Worm (Caenorhabditis elegans) whole organism, L4 larva: ENCODE data around the gene spd-3.

Experiments
- D1046.2 ChIP-seq: fragments of 200-800 bp; sonication (Bioruptor generic); IDR thresholded peaks from 2 replicates; pipeline ENCODE4 v1.3.6; 2022; ENCODE audit warnings: missing genetic modification characterization, missing compliant biosample characterization
- F37D6.2 ChIP-seq: sonication (generic microtip); optimal IDR thresholded peaks from 2 replicates; lab custom pipeline; 2016; ENCODE audit warnings: mild to moderate bottlenecking, missing genetic modification characterization, missing compliant biosample characterization
- F44E2.7 ChIP-seq: fragments of 200-800 bp; sonication (Bioruptor generic); IDR thresholded peaks from 2 replicates; pipeline ENCODE4 v2.1.2; 2022; ENCODE audit warnings: missing genetic modification characterization, missing compliant biosample characterization
- R02D3.7 ChIP-seq: fragments of 150-350 bp; sonication (generic microtip); optimal IDR thresholded peaks from 3 replicates; lab custom pipeline; 2014; ENCODE audit warnings: missing biosample characterization, missing genetic modification characterization
- Y105C5A.15 ChIP-seq: fragments of 200-800 bp; sonication (Bioruptor generic); IDR thresholded peaks from 2 replicates; pipeline ENCODE4 v1.3.6; 2022; ENCODE audit warnings: missing genetic modification characterization, missing compliant biosample characterization
- Y5F2A.4 ChIP-seq: fragments of 200-800 bp; sonication (Bioruptor generic); optimal IDR thresholded peaks from 2 replicates; lab custom pipeline; 2018; ENCODE audit warnings: mild to moderate bottlenecking, missing genetic modification characterization, missing compliant biosample characterization
- Y75B8A.6 ChIP-seq: fragments of 200-800 bp; sonication (Bioruptor generic); IDR thresholded peaks from 2 replicates; pipeline ENCODE4 v1.3.6; 2022; ENCODE audit warnings: missing genetic modification reagents, missing genetic modification characterization, missing compliant biosample characterization
- ZK546.5 ChIP-seq, 2 experiments: sonication (generic microtip); optimal IDR thresholded peaks; 2 replicates each; lab custom pipeline; 2017; ENCODE audit warnings: missing biosample characterization in 2 of 2, missing genetic modification characterization in 2 of 2
- aly-2 ChIP-seq: sonication (generic microtip); optimal IDR thresholded peaks from 2 replicates; lab custom pipeline; 2018; ENCODE audit warnings: missing biosample characterization, missing genetic modification characterization
- ama-1 ChIP-seq: fragments of 150-350 bp; optimal IDR thresholded peaks from 2 replicates; lab custom pipeline; 2014; ENCODE audit warnings: inconsistent platforms, mixed read lengths
- ceh-20 ChIP-seq: fragments of 200-800 bp; sonication (Bioruptor generic); IDR thresholded peaks from 2 replicates; pipeline ENCODE4 v1.3.6; 2022; ENCODE audit warnings: missing genetic modification reagents, missing genetic modification characterization, missing compliant biosample characterization
- ceh-32 ChIP-seq: sonication (generic microtip); optimal IDR thresholded peaks from 2 replicates; lab custom pipeline; 2016; ENCODE audit warnings: mild to moderate bottlenecking, missing genetic modification characterization, missing compliant biosample characterization; ENCODE audit not compliant: poor library complexity
- cey-2 ChIP-seq: sonication (generic microtip); optimal IDR thresholded peaks from 3 replicates; lab custom pipeline; 2017; ENCODE audit warnings: missing genetic modification characterization, mild to moderate bottlenecking, missing compliant biosample characterization, antibody characterized with exemption, borderline replicate concordance; ENCODE audit not compliant: insufficient read depth
- daf-12 ChIP-seq: fragments of 150-350 bp; optimal IDR thresholded peaks from 2 replicates; lab custom pipeline; 2014; ENCODE audit warnings: missing biosample characterization, missing genetic modification reagents, missing genetic modification characterization
- daf-19 ChIP-seq: fragments of 200-800 bp; sonication (Bioruptor generic); conservative IDR thresholded peaks from 2 replicates; pipeline ENCODE4 v1.3.6; 2022; ENCODE audit warnings: missing genetic modification characterization, missing compliant biosample characterization
- dmd-6 ChIP-seq: fragments of 200-800 bp; sonication (Bioruptor generic); IDR thresholded peaks from 2 replicates; pipeline ENCODE4 v1.3.6; 2022; ENCODE audit warnings: missing genetic modification reagents, missing genetic modification characterization, missing compliant biosample characterization
- dmd-8 ChIP-seq: fragments of 200-800 bp; sonication (Bioruptor generic); IDR thresholded peaks from 2 replicates; pipeline ENCODE4 v1.3.6; 2022; ENCODE audit warnings: missing genetic modification characterization, missing compliant biosample characterization
- dpl-1 ChIP-seq: fragments of 150-350 bp; optimal IDR thresholded peaks from 2 replicates; lab custom pipeline; 2014; ENCODE audit warnings: missing biosample characterization, missing genetic modification reagents, missing genetic modification characterization
- dve-1 ChIP-seq: sonication (generic microtip); optimal IDR thresholded peaks from 2 replicates; lab custom pipeline; 2017; ENCODE audit warnings: antibody characterized with exemption, mild to moderate bottlenecking, missing genetic modification characterization, missing compliant biosample characterization; ENCODE audit not compliant: insufficient read depth
- fkh-10 ChIP-seq: fragments of 150-350 bp; optimal IDR thresholded peaks from 2 replicates; lab custom pipeline; 2014; ENCODE audit warnings: missing biosample characterization, missing genetic modification reagents, missing genetic modification characterization
- hlh-11 ChIP-seq: fragments of 200-800 bp; sonication (Bioruptor generic); optimal IDR thresholded peaks from 2 replicates; lab custom pipeline; 2018; ENCODE audit warnings: mild to moderate bottlenecking, missing genetic modification characterization, missing compliant biosample characterization
- hmg-1.1 ChIP-seq: fragments of 200-800 bp; sonication (Bioruptor generic); IDR thresholded peaks from 2 replicates; pipeline ENCODE4 v1.3.6; 2022; ENCODE audit warnings: missing genetic modification reagents, missing genetic modification characterization, missing compliant biosample characterization
- lin-13 ChIP-seq: fragments of 150-350 bp; optimal IDR thresholded peaks from 2 replicates; lab custom pipeline; 2014; ENCODE audit warnings: missing biosample characterization, missing genetic modification reagents, missing genetic modification characterization
- lin-29 ChIP-seq: fragments of 200-800 bp; sonication (Bioruptor generic); IDR thresholded peaks from 2 replicates; pipeline ENCODE4 v1.3.6; 2022; ENCODE audit warnings: missing genetic modification reagents, missing genetic modification characterization, missing compliant biosample characterization
- lin-38 ChIP-seq: fragments of 200-800 bp; sonication (Bioruptor generic); IDR thresholded peaks from 2 replicates; pipeline ENCODE4 v1.3.6; 2022; ENCODE audit warnings: missing genetic modification reagents, missing genetic modification characterization, missing compliant biosample characterization
- lsy-2 ChIP-seq, 2 experiments: fragments of 150-350 bp in 1 of 2; sonication (generic microtip) in 1 of 2; optimal IDR thresholded peaks; 2 replicates each; lab custom pipeline; 2014 to 2017; ENCODE audit warnings: missing biosample characterization in 2 of 2, missing genetic modification characterization in 2 of 2
- mdl-1 ChIP-seq, 2 experiments: fragments of 150-350 bp in 1 of 2; sonication (generic microtip) in 1 of 2; optimal IDR thresholded peaks; 2 replicates each; lab custom pipeline; 2014 to 2017; ENCODE audit warnings: missing biosample characterization in 2 of 2, missing genetic modification characterization in 2 of 2
- mdt-29 ChIP-seq: fragments of 200-800 bp; sonication (Bioruptor generic); IDR thresholded peaks from 2 replicates; pipeline ENCODE4 v1.3.6; 2022; ENCODE audit warnings: missing genetic modification reagents, missing genetic modification characterization, missing compliant biosample characterization
- mxl-2 ChIP-seq: fragments of 200-800 bp; sonication (Bioruptor generic); conservative IDR thresholded peaks from 2 replicates; pipeline ENCODE4 v1.3.6; 2022; ENCODE audit warnings: missing genetic modification reagents, missing genetic modification characterization, missing compliant biosample characterization
- nhr-11 ChIP-seq: fragments of 150-350 bp; optimal IDR thresholded peaks from 2 replicates; lab custom pipeline; 2014; ENCODE audit warnings: missing biosample characterization, missing genetic modification characterization
- nhr-111 ChIP-seq: fragments of 200-800 bp; sonication (Bioruptor generic); optimal IDR thresholded peaks from 2 replicates; lab custom pipeline; 2018; ENCODE audit warnings: mild to moderate bottlenecking, missing genetic modification characterization, missing compliant biosample characterization
- nhr-28 ChIP-seq: fragments of 150-350 bp; optimal IDR thresholded peaks from 2 replicates; lab custom pipeline; 2014; ENCODE audit warnings: missing biosample characterization, missing genetic modification characterization
- nhr-41 ChIP-seq: fragments of 200-800 bp; sonication (Bioruptor generic); IDR thresholded peaks from 2 replicates; pipeline ENCODE4 v1.3.6; 2022; ENCODE audit warnings: missing genetic modification reagents, missing genetic modification characterization, missing compliant biosample characterization
- nhr-6 ChIP-seq: fragments of 150-350 bp; optimal IDR thresholded peaks from 2 replicates; lab custom pipeline; 2014; ENCODE audit warnings: missing biosample characterization, missing genetic modification characterization
- nhr-76 ChIP-seq: fragments of 150-350 bp; optimal IDR thresholded peaks from 2 replicates; lab custom pipeline; 2014; ENCODE audit warnings: missing biosample characterization, missing genetic modification characterization
- nhr-77 ChIP-seq: fragments of 150-350 bp; optimal IDR thresholded peaks from 2 replicates; lab custom pipeline; 2014; ENCODE audit warnings: missing biosample characterization, missing genetic modification characterization
- php-3 ChIP-seq: fragments of 200-800 bp; sonication (Bioruptor generic); IDR thresholded peaks from 2 replicates; pipeline ENCODE4 v1.3.6; 2022; ENCODE audit warnings: missing genetic modification reagents, missing genetic modification characterization, missing compliant biosample characterization
- pqm-1 ChIP-seq: sonication (generic microtip); optimal IDR thresholded peaks from 2 replicates; lab custom pipeline; 2017; ENCODE audit warnings: missing biosample characterization, missing genetic modification characterization
- rbr-2 ChIP-seq: sonication (generic microtip); optimal IDR thresholded peaks from 2 replicates; lab custom pipeline; 2016; ENCODE audit warnings: missing genotype, missing genetic modification characterization, missing compliant biosample characterization
- saeg-2 ChIP-seq: fragments of 200-800 bp; sonication (Bioruptor generic); IDR thresholded peaks from 2 replicates; pipeline ENCODE4 v1.3.6; 2022; ENCODE audit warnings: missing genetic modification reagents, missing genetic modification characterization, missing compliant biosample characterization
- set-16 ChIP-seq: fragments of 200-800 bp; sonication (Bioruptor generic); IDR thresholded peaks from 2 replicates; pipeline ENCODE4 v1.3.6; 2022; ENCODE audit warnings: missing genetic modification reagents, missing genetic modification characterization, missing compliant biosample characterization
- skn-1 ChIP-seq: fragments of 150-350 bp; optimal IDR thresholded peaks from 2 replicates; lab custom pipeline; 2014; ENCODE audit warnings: missing biosample characterization, missing genetic modification characterization
- snpc-1.2 ChIP-seq: fragments of 200-800 bp; sonication (Bioruptor generic); IDR thresholded peaks from 2 replicates; pipeline ENCODE4 v1.3.6; 2022; ENCODE audit warnings: missing genetic modification reagents, missing genetic modification characterization, missing compliant biosample characterization
- spr-1 ChIP-seq: sonication (generic microtip); optimal IDR thresholded peaks from 2 replicates; lab custom pipeline; 2016; ENCODE audit warnings: mild to moderate bottlenecking, missing genetic modification characterization, missing compliant biosample characterization
- tra-1 ChIP-seq: fragments of 200-800 bp; sonication (Bioruptor generic); IDR thresholded peaks from 2 replicates; pipeline ENCODE4 v1.3.6; 2022; ENCODE audit warnings: missing genetic modification reagents, missing genetic modification characterization, missing compliant biosample characterization
- unc-130 ChIP-seq: sonication (generic microtip); optimal IDR thresholded peaks from 2 replicates; lab custom pipeline; 2016; ENCODE audit warnings: missing genetic modification reagents, missing genetic modification characterization, missing compliant biosample characterization
- unc-39 ChIP-seq: sonication (generic microtip); optimal IDR thresholded peaks from 2 replicates; lab custom pipeline; 2017; ENCODE audit warnings: missing biosample characterization, missing genetic modification characterization
- unc-62 ChIP-seq, 3 experiments: fragments of 150-350 bp in 1 of 3; sonication (generic microtip); optimal IDR thresholded peaks in 2 of 3; peaks in 1 of 3; 1 replicate in 1 of 3; 2 replicates in 2 of 3; lab custom pipeline; 2014 to 2017; ENCODE audit warnings: missing biosample characterization in 3 of 3, missing genetic modification characterization in 3 of 3, missing genetic modification reagents in 3 of 3, missing genotype in 1 of 3
- zfp-3 ChIP-seq: fragments of 200-800 bp; sonication (Bioruptor generic); conservative IDR thresholded peaks from 2 replicates; pipeline ENCODE4 v1.3.6; 2022; ENCODE audit warnings: missing genetic modification reagents, missing genetic modification characterization, missing compliant biosample characterization
- zip-11 ChIP-seq: fragments of 200-800 bp; sonication (Bioruptor generic); IDR thresholded peaks from 2 replicates; pipeline ENCODE4 v1.3.6; 2022; ENCODE audit warnings: missing genetic modification characterization, missing compliant biosample characterization
- ztf-7 ChIP-seq: fragments of 150-350 bp; optimal IDR thresholded peaks from 2 replicates; lab custom pipeline; 2014; ENCODE audit warnings: missing biosample characterization, missing genetic modification characterization

spd-3 gene

ce11 chrIV:6756374-6756773, 6.1 kb upstream of the spd-3 start (continued):
- no peak for TF ChIP-seq zip-11 (GFP tag; lab: Robert Waterston, UW)
- peak; percentile 88 for TF ChIP-seq rbr-2 (tag; lab: Kevin White, UChicago)
- 0 out of 2 replicates have a peak, but pooled peaks have one; percentile 11 for TF ChIP-seq saeg-2 (GFP tag; lab: Robert Waterston, UW)
- TF ChIP-seq Y5F2A.4 (GFP tag; lab: Kevin White, UChicago) = no peak
- no peak for TF ChIP-seq aly-2 (tag; lab: Kevin White, UChicago)
- TF ChIP-seq hmg-1.1 (GFP tag; lab: Robert Waterston, UW) = no peak; the same call in 1 of the 2 replicates
- TF ChIP-seq nhr-41 (GFP tag; lab: Robert Waterston, UW) = no peak
- no peak for TF ChIP-seq unc-39 (tag; lab: Kevin White, UChicago)
- TF ChIP-seq dve-1 = peak; percentile 92
- no peak for TF ChIP-seq mxl-2
- TF ChIP-seq unc-62 (GFP tag; optimal IDR thresholded peaks at IDR 0.05 in 1 of 2; lab: Kevin White, UChicago) = peak in 1 of 2 experiments; percentile 86
- no peak for TF ChIP-seq unc-62 (tag; optimal IDR thresholded peaks at IDR 0.05; lab: Kevin White, UChicago)
- TF ChIP-seq ztf-7 (tag; lab: Kevin White, UChicago) = peak; percentile 27
- TF ChIP-seq nhr-11 = peak; percentile 84
- TF ChIP-seq lin-29 (GFP tag; lab: Robert Waterston, UW) = no peak
- TF ChIP-seq php-3 (GFP tag; lab: Robert Waterston, UW) = peak; percentile 45
- TF ChIP-seq cey-2 (tag; lab: Kevin White, UChicago) = no peak
- peak; percentile 75 for TF ChIP-seq spr-1 (tag; lab: Kevin White, UChicago)
- TF ChIP-seq nhr-28 (tag; lab: Kevin White, UChicago) = peak; percentile 73
- TF ChIP-seq pqm-1 = peak; percentile 61
- peak; percentile 94 for TF ChIP-seq nhr-6 (tag; lab: Kevin White, UChicago)
- 0 out of 2 replicates have a peak, but pooled peaks have one; percentile 60 for TF ChIP-seq Y105C5A.15 (GFP tag; lab: Robert Waterston, UW)
- TF ChIP-seq mdl-1 (tag; optimal IDR thresholded peaks at IDR 0.05; lab: Kevin White, UChicago) = peak; percentile 55 to 62
- peak; percentile 71 for TF ChIP-seq F37D6.2 (tag; lab: Kevin White, UChicago)
- TF ChIP-seq F44E2.7 (GFP tag; lab: Robert Waterston, UW) = 0 out of 2 replicates have a peak, but pooled peaks have one; percentile 37
- TF ChIP-seq daf-12 (tag; lab: Kevin White, UChicago) = no peak
- TF ChIP-seq zfp-3 (GFP tag; lab: Robert Waterston, UW) = peak; percentile 54; the same call in 1 of the 2 replicates
- TF ChIP-seq hlh-11 (tag; lab: Kevin White, UChicago) = peak; percentile 87
- peak; percentile 65 to 86 for TF ChIP-seq lsy-2 (tag; optimal IDR thresholded peaks at IDR 0.05; lab: Kevin White, UChicago)
- TF ChIP-seq ama-1 (lab: Kevin White, UChicago) = peak; percentile 59
- no peak for TF ChIP-seq nhr-111 (GFP tag; lab: Kevin White, UChicago)
- TF ChIP-seq dpl-1 = peak; percentile 79
- TF ChIP-seq dmd-8 = no peak
- TF ChIP-seq unc-130 (GFP tag; lab: Kevin White, UChicago) = peak; percentile 94
- TF ChIP-seq R02D3.7 (tag; lab: Kevin White, UChicago) = no peak
- TF ChIP-seq D1046.2 (GFP tag; lab: Robert Waterston, UW) = 0 out of 2 replicates have a peak, but pooled peaks have one; percentile 53
- TF ChIP-seq snpc-1.2 (GFP tag; lab: Robert Waterston, UW) = peak; percentile 95
- TF ChIP-seq set-16 = peak; percentile 71
- TF ChIP-seq ZK546.5 (tag; optimal IDR thresholded peaks at IDR 0.05; lab: Kevin White, UChicago) = no peak
- no peak for TF ChIP-seq daf-19 (GFP tag; lab: Robert Waterston, UW)
- peak; percentile 87 for TF ChIP-seq lin-38 (GFP tag; lab: Robert Waterston, UW)
- peak; percentile 61 for TF ChIP-seq dmd-6
- TF ChIP-seq Y75B8A.6 (GFP tag; lab: Robert Waterston, UW) = no peak
- peak; percentile 56 for TF ChIP-seq lin-13 (GFP tag; lab: Kevin White, UChicago)
- no peak for TF ChIP-seq ceh-32 (tag; lab: Kevin White, UChicago)
- TF ChIP-seq tra-1 = peak; percentile 76
- TF ChIP-seq fkh-10 (GFP tag; lab: Kevin White, UChicago) = peak; percentile 90
- peak; percentile 42; the same call in 1 of the 2 replicates for TF ChIP-seq ceh-20 (GFP tag; lab: Robert Waterston, UW)
- 0 out of 2 replicates have a peak, but pooled peaks have one; percentile 36 for TF ChIP-seq mdt-29 (GFP tag; lab: Robert Waterston, UW)
- TF ChIP-seq skn-1 (tag; lab: Kevin White, UChicago) = no peak
- TF ChIP-seq nhr-77 (tag; lab: Kevin White, UChicago) = peak; percentile 68
- TF ChIP-seq nhr-76 = no peak
